Fruit fly (Drosophila melanogaster): ENCODE measurements around the gene CG1812.

The CG1812 gene

DNA sequence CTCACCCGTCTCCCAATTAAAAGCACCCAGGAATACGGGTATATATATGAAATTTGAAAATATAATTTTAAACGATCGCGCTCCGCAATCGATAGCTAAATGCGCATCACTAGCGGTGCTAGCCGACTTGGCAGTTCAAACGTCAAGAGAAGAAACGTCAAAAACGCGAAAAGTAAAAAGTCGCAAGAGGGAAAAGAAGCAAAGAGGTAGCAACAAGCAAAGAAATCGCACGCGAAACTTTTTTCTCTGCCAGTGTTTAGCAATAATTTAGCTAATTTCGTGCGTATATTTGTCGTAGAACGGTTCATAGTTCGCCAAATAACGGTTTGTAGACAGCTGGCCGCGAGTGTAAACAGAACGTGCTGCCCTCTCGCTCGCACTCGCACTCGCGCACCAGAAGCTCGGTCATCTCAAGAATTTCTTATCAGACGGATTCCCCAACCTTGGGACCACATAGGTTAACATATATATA, at the start of gene CG1812 (continued):
- TF ChIP-seq CoRest (tag; optimal IDR thresholded peaks at IDR 0.05), result peak; percentile 35
- TF ChIP-seq al (GFP tag; IDR thresholded peaks at IDR 0.05), result 0 out of 2 replicates have a peak, but pooled peaks have one; percentile 20
- TF ChIP-seq dysf (GFP tag; IDR thresholded peaks at IDR 0.05), result peak; percentile 61; the same call in 2 of the 3 replicates
- TF ChIP-seq CG2678 (tag; optimal IDR thresholded peaks at IDR 0.05), result peak; percentile 44
- TF ChIP-seq CG13123 (GFP tag; optimal IDR thresholded peaks at IDR 0.05), result no peak
- TF ChIP-seq CG18764 (GFP tag; optimal IDR thresholded peaks at IDR 0.05), result no peak
- TF ChIP-seq Atf3 (GFP tag; optimal IDR thresholded peaks at IDR 0.05), result no peak
- no peak for TF ChIP-seq sc (optimal IDR thresholded peaks at IDR 0.05)
- TF ChIP-seq sc (GFP tag; optimal IDR thresholded peaks at IDR 0.05), result no peak
- TF ChIP-seq tio (GFP tag; optimal IDR thresholded peaks at IDR 0.05), result no peak
- TF ChIP-seq HLHmδ (GFP tag; optimal IDR thresholded peaks at IDR 0.05), result no peak
- no peak for TF ChIP-seq luna (GFP tag; optimal IDR thresholded peaks at IDR 0.05)
- TF ChIP-seq crol (GFP tag; IDR thresholded peaks at IDR 0.05), result no peak
- TF ChIP-seq Eip74EF (GFP tag; optimal IDR thresholded peaks at IDR 0.05), result no peak
- peak; percentile 88 for TF ChIP-seq ftz-f1 (GFP tag; optimal IDR thresholded peaks at IDR 0.05)
- no peak for TF ChIP-seq sqz (GFP tag; optimal IDR thresholded peaks at IDR 0.05)
- peak; percentile 40 for TF ChIP-seq CG12391 (tag; optimal IDR thresholded peaks at IDR 0.05)
- TF ChIP-seq CG13775 (GFP tag; optimal IDR thresholded peaks at IDR 0.05), result peak; percentile 39
- peak; percentile 29; the same call in 1 of the 2 replicates for TF ChIP-seq esg (GFP tag; conservative IDR thresholded peaks at IDR 0.05)
- TF ChIP-seq CG32772 (GFP tag; IDR thresholded peaks at IDR 0.05), result 0 out of 2 replicates have a peak, but pooled peaks have one; percentile 36
- no peak for TF ChIP-seq Lim3 (GFP tag; IDR thresholded peaks at IDR 0.05)
- peak; percentile 45; the same call in 1 of the 2 replicates for TF ChIP-seq CG9932 (GFP tag; IDR thresholded peaks at IDR 0.05)
- peak; percentile 13 for TF ChIP-seq CG9727 (GFP tag; optimal IDR thresholded peaks at IDR 0.05)
- TF ChIP-seq rib (GFP tag; IDR thresholded peaks at IDR 0.05), result no peak
- no peak for TF ChIP-seq kni (GFP tag; optimal IDR thresholded peaks at IDR 0.05)
- no peak for TF ChIP-seq CG1792 (GFP tag; optimal IDR thresholded peaks at IDR 0.05)
- TF ChIP-seq CG6765 (GFP tag; optimal IDR thresholded peaks at IDR 0.05), result no peak
- no peak for TF ChIP-seq repo (GFP tag; optimal IDR thresholded peaks at IDR 0.05)
- 0 out of 2 replicates have a peak, but pooled peaks have one; percentile 49 for TF ChIP-seq E2f1 (GFP tag; IDR thresholded peaks at IDR 0.05)
- no peak for TF ChIP-seq CG8478 (optimal IDR thresholded peaks at IDR 0.05)
- TF ChIP-seq CG15601 (tag; optimal IDR thresholded peaks at IDR 0.05), result no peak
- peak; percentile 26 to 47 for TF ChIP-seq dpn (GFP tag; optimal IDR thresholded peaks at IDR 0.05)
- no peak for TF ChIP-seq fu2 (GFP tag; optimal IDR thresholded peaks at IDR 0.05)
- TF ChIP-seq Hr3 (GFP tag; optimal IDR thresholded peaks at IDR 0.05), result no peak
- no peak for TF ChIP-seq CG30431 (GFP tag; optimal IDR thresholded peaks at IDR 0.05)
- TF ChIP-seq Nf-YB (GFP tag; optimal IDR thresholded peaks at IDR 0.05), result no peak
- TF ChIP-seq CG6813 (GFP tag; optimal IDR thresholded peaks at IDR 0.05), result no peak
- no peak for TF ChIP-seq CG6254 (GFP tag; optimal IDR thresholded peaks at IDR 0.05)
- TF ChIP-seq Neu2 (GFP tag; optimal IDR thresholded peaks at IDR 0.05; ENCODE audit: borderline replicate concordance), result no peak
- no peak for TF ChIP-seq hth (optimal IDR thresholded peaks at IDR 0.05)
- TF ChIP-seq cato (GFP tag; optimal IDR thresholded peaks at IDR 0.05; ENCODE audit: borderline replicate concordance), result no peak
- peak; percentile 21; the same call in 1 of the 2 replicates for TF ChIP-seq Scr (GFP tag; IDR thresholded peaks at IDR 0.05; ENCODE audit: partially characterized antibody)
- no peak for TF ChIP-seq pnt (GFP tag; optimal IDR thresholded peaks at IDR 0.05)
- TF ChIP-seq pita (GFP tag; optimal IDR thresholded peaks at IDR 0.05), result no peak
- TF ChIP-seq CG10462 (GFP tag; optimal IDR thresholded peaks at IDR 0.05), result no peak
- TF ChIP-seq NfI (GFP tag; optimal IDR thresholded peaks at IDR 0.05), result peak; percentile 27
- peak; percentile 4 for TF ChIP-seq mirr (GFP tag; optimal IDR thresholded peaks at IDR 0.05)
- TF ChIP-seq HLH4C (GFP tag; IDR thresholded peaks at IDR 0.05; ENCODE audit: partially characterized antibody), result no peak
- TF ChIP-seq GATAe (GFP tag; conservative IDR thresholded peaks at IDR 0.05), result 0 out of 2 replicates have a peak, but pooled peaks have one; percentile 42
- no peak for TF ChIP-seq CG4854 (GFP tag; optimal IDR thresholded peaks at IDR 0.05)
- peak; percentile 68 for TF ChIP-seq Nf-YA (GFP tag; IDR thresholded peaks at IDR 0.05)
